Worm (Caenorhabditis elegans) whole organism, L2 larva: ENCODE data around the gene madf-9.

Experiments used
- ZK546.5 ChIP-seq: sonication (generic microtip); optimal IDR thresholded peaks from 2 replicates; lab custom pipeline; 2017; ENCODE audit warnings: missing biosample characterization, missing genetic modification characterization
- alr-1 ChIP-seq: fragments of 150-350 bp; optimal IDR thresholded peaks from 2 replicates; lab custom pipeline; 2014; ENCODE audit warnings: missing biosample characterization, missing genetic modification characterization
- aly-2 ChIP-seq: fragments of 150-350 bp; optimal IDR thresholded peaks from 2 replicates; lab custom pipeline; 2014; ENCODE audit warnings: missing biosample characterization, missing genetic modification characterization
- ama-1 ChIP-seq: fragments of 150-350 bp; optimal IDR thresholded peaks from 2 replicates; lab custom pipeline; 2018; ENCODE audit warnings: inconsistent platforms
- blmp-1 ChIP-seq: sonication (generic microtip); optimal IDR thresholded peaks from 2 replicates; lab custom pipeline; 2017; ENCODE audit warnings: missing genetic modification characterization, mild to moderate bottlenecking, missing compliant biosample characterization, antibody characterized with exemption, moderate library complexity; ENCODE audit not compliant: insufficient read depth
- ceh-82 ChIP-seq: fragments of 150-350 bp; optimal IDR thresholded peaks from 2 replicates; lab custom pipeline; 2014; ENCODE audit warnings: missing biosample characterization, missing genetic modification characterization
- elt-1 ChIP-seq: fragments of 150-350 bp; optimal IDR thresholded peaks from 2 replicates; lab custom pipeline; 2014; ENCODE audit warnings: missing biosample characterization, missing genetic modification characterization
- nhr-12 ChIP-seq: fragments of 150-350 bp; optimal IDR thresholded peaks from 2 replicates; lab custom pipeline; 2014; ENCODE audit warnings: missing biosample characterization, missing genetic modification characterization
- nhr-25 ChIP-seq: fragments of 150-350 bp; sonication (generic microtip); optimal IDR thresholded peaks from 3 replicates; lab custom pipeline; 2014; ENCODE audit warnings: missing biosample characterization, missing genetic modification characterization
- nhr-6 ChIP-seq: fragments of 150-350 bp; optimal IDR thresholded peaks from 2 replicates; lab custom pipeline; 2014; ENCODE audit warnings: missing biosample characterization, missing genetic modification characterization
- nhr-77 ChIP-seq: fragments of 150-350 bp; optimal IDR thresholded peaks from 2 replicates; lab custom pipeline; 2014; ENCODE audit warnings: missing biosample characterization, missing genetic modification characterization
- unc-39 ChIP-seq: fragments of 150-350 bp; optimal IDR thresholded peaks from 2 replicates; lab custom pipeline; 2014; ENCODE audit warnings: missing biosample characterization, missing genetic modification characterization
- unc-62 ChIP-seq: fragments of 150-350 bp; optimal IDR thresholded peaks from 2 replicates; lab custom pipeline; 2014; ENCODE audit warnings: missing biosample characterization, missing genetic modification reagents, missing genetic modification characterization
- ztf-11 ChIP-seq: sonication (generic microtip); optimal IDR thresholded peaks from 2 replicates; lab custom pipeline; 2017; ENCODE audit warnings: missing biosample characterization, missing genetic modification characterization

- no peak for TF ChIP-seq nhr-6 (tag; lab: Kevin White, UChicago)
- no peak for TF ChIP-seq nhr-77 (tag; lab: Kevin White, UChicago)
- no peak for TF ChIP-seq ama-1 (lab: Kevin White, UChicago)
- TF ChIP-seq unc-62 (GFP tag; lab: Kevin White, UChicago): no peak
- no peak for TF ChIP-seq unc-39 (tag; lab: Kevin White, UChicago)
- TF ChIP-seq ZK546.5 (tag; lab: Kevin White, UChicago): no peak
- TF ChIP-seq ceh-82 (tag; lab: Kevin White, UChicago): no peak
- no peak for TF ChIP-seq aly-2 (tag; lab: Kevin White, UChicago)
- TF ChIP-seq alr-1 (tag; lab: Kevin White, UChicago): no peak
- no peak for TF ChIP-seq ztf-11 (tag; lab: Kevin White, UChicago)
- no peak for TF ChIP-seq nhr-12 (tag; lab: Kevin White, UChicago)
- TF ChIP-seq elt-1 (tag; lab: Kevin White, UChicago): no peak
- peak; percentile 38 for TF ChIP-seq blmp-1 (tag; lab: Kevin White, UChicago)
- TF ChIP-seq nhr-25 (tag; lab: Kevin White, UChicago): peak; percentile 89
Observed at ce11 chrIV:3653420-3653823, 16.5 kb downstream of the madf-9 start.
